Worm (Caenorhabditis elegans) whole organism, L4 larva: Measurements from ENCODE around the gene C45G9.9.

ENCODE experiments used
- F44E2.7 ChIP-seq: fragments of 200-800 bp; sonication (Bioruptor generic); IDR thresholded peaks from 2 replicates; pipeline ENCODE4 v2.1.2; 2022; ENCODE audit warnings: missing genetic modification characterization, missing compliant biosample characterization
- T20F7.1 ChIP-seq: fragments of 200-800 bp; sonication (Bioruptor generic); optimal IDR thresholded peaks from 2 replicates; lab custom pipeline; 2018; ENCODE audit warnings: mild to moderate bottlenecking, missing genetic modification characterization, missing compliant biosample characterization
- Y105C5A.15 ChIP-seq: fragments of 200-800 bp; sonication (Bioruptor generic); IDR thresholded peaks from 2 replicates; pipeline ENCODE4 v1.3.6; 2022; ENCODE audit warnings: missing genetic modification characterization, missing compliant biosample characterization
- Y48G9A.11 ChIP-seq: fragments of 200-800 bp; sonication (Bioruptor generic); IDR thresholded peaks from 2 replicates; pipeline ENCODE4 v1.3.6; 2022; ENCODE audit warnings: missing genetic modification reagents, missing genetic modification characterization, missing compliant biosample characterization
- aha-1 ChIP-seq: fragments of 150-350 bp; peaks from one replicate; lab custom pipeline; 2014; ENCODE audit warnings: missing biosample characterization, missing genetic modification characterization
- aly-2 ChIP-seq: sonication (generic microtip); optimal IDR thresholded peaks from 2 replicates; lab custom pipeline; 2018; ENCODE audit warnings: missing biosample characterization, missing genetic modification characterization
- attf-4 ChIP-seq: sonication (generic microtip); optimal IDR thresholded peaks from 3 replicates; lab custom pipeline; 2017; ENCODE audit warnings: missing biosample characterization, missing genetic modification characterization
- ceh-62 ChIP-seq: sonication (generic microtip); optimal IDR thresholded peaks from 2 replicates; lab custom pipeline; 2017; ENCODE audit warnings: missing biosample characterization, missing genetic modification characterization
- ces-1 ChIP-seq: fragments of 150-350 bp; sonication (generic microtip); optimal IDR thresholded peaks from 4 replicates; lab custom pipeline; 2014; ENCODE audit warnings: missing biosample characterization, missing genetic modification reagents, missing genetic modification characterization
- cey-2 ChIP-seq: sonication (generic microtip); optimal IDR thresholded peaks from 3 replicates; lab custom pipeline; 2017; ENCODE audit warnings: missing genetic modification characterization, mild to moderate bottlenecking, missing compliant biosample characterization, antibody characterized with exemption, borderline replicate concordance; ENCODE audit not compliant: insufficient read depth
- daf-16 ChIP-seq, 3 experiments: sonication (generic microtip); optimal IDR thresholded peaks; 2 replicates each; lab custom pipeline; 2016 to 2017; ENCODE audit warnings: missing genetic modification characterization in 3 of 3, missing genetic modification reagents in 3 of 3, mild to moderate bottlenecking in 2 of 3, missing compliant biosample characterization in 2 of 3, missing biosample characterization in 1 of 3, moderate library complexity in 1 of 3
- dmd-6 ChIP-seq: fragments of 200-800 bp; sonication (Bioruptor generic); IDR thresholded peaks from 2 replicates; pipeline ENCODE4 v1.3.6; 2022; ENCODE audit warnings: missing genetic modification reagents, missing genetic modification characterization, missing compliant biosample characterization
- dpl-1 ChIP-seq: fragments of 150-350 bp; optimal IDR thresholded peaks from 2 replicates; lab custom pipeline; 2014; ENCODE audit warnings: missing biosample characterization, missing genetic modification reagents, missing genetic modification characterization
- dve-1 ChIP-seq: sonication (generic microtip); optimal IDR thresholded peaks from 2 replicates; lab custom pipeline; 2017; ENCODE audit warnings: antibody characterized with exemption, mild to moderate bottlenecking, missing genetic modification characterization, missing compliant biosample characterization; ENCODE audit not compliant: insufficient read depth
- fkh-10 ChIP-seq: fragments of 150-350 bp; optimal IDR thresholded peaks from 2 replicates; lab custom pipeline; 2014; ENCODE audit warnings: missing biosample characterization, missing genetic modification reagents, missing genetic modification characterization
- gei-8 ChIP-seq: fragments of 200-800 bp; sonication (Bioruptor generic); optimal IDR thresholded peaks from 2 replicates; lab custom pipeline; 2018; ENCODE audit warnings: mild to moderate bottlenecking, missing genetic modification characterization, missing compliant biosample characterization
- hif-1 ChIP-seq, 2 experiments: sonication (generic microtip); optimal IDR thresholded peaks; 2 replicates each; lab custom pipeline; 2016 to 2017; ENCODE audit warnings: missing compliant biosample characterization in 2 of 2, missing genetic modification characterization in 2 of 2, missing genetic modification reagents in 2 of 2, missing genotype in 2 of 2, mild to moderate bottlenecking in 1 of 2
- hlh-11 ChIP-seq: fragments of 200-800 bp; sonication (Bioruptor generic); optimal IDR thresholded peaks from 2 replicates; lab custom pipeline; 2018; ENCODE audit warnings: mild to moderate bottlenecking, missing genetic modification characterization, missing compliant biosample characterization
- hlh-30 ChIP-seq: sonication (generic microtip); optimal IDR thresholded peaks from 2 replicates; lab custom pipeline; 2017; ENCODE audit warnings: antibody characterized with exemption, mild to moderate bottlenecking, missing genetic modification characterization, missing compliant biosample characterization; ENCODE audit not compliant: insufficient read depth
- jun-1 ChIP-seq: fragments of 150-350 bp; optimal IDR thresholded peaks from 2 replicates; lab custom pipeline; 2014; ENCODE audit warnings: missing biosample characterization, missing genetic modification reagents, missing genetic modification characterization
- lim-7 ChIP-seq: fragments of 200-800 bp; sonication (Bioruptor generic); IDR thresholded peaks from 2 replicates; pipeline ENCODE4 v1.3.6; 2022; ENCODE audit warnings: missing genetic modification characterization, missing compliant biosample characterization
- lsy-2 ChIP-seq, 2 experiments: fragments of 150-350 bp in 1 of 2; sonication (generic microtip) in 1 of 2; optimal IDR thresholded peaks; 2 replicates each; lab custom pipeline; 2014 to 2017; ENCODE audit warnings: missing biosample characterization in 2 of 2, missing genetic modification characterization in 2 of 2
- mdl-1 ChIP-seq, 2 experiments: fragments of 150-350 bp in 1 of 2; sonication (generic microtip) in 1 of 2; optimal IDR thresholded peaks; 2 replicates each; lab custom pipeline; 2014 to 2017; ENCODE audit warnings: missing biosample characterization in 2 of 2, missing genetic modification characterization in 2 of 2
- mep-1 ChIP-seq: fragments of 150-350 bp; sonication (generic microtip); optimal IDR thresholded peaks from 3 replicates; lab custom pipeline; 2014; ENCODE audit warnings: missing biosample characterization, missing genetic modification characterization
- mes-2 ChIP-seq: sonication (generic microtip); optimal IDR thresholded peaks from 2 replicates; lab custom pipeline; 2016; ENCODE audit warnings: missing genotype, mild to moderate bottlenecking, missing genetic modification characterization, missing compliant biosample characterization; ENCODE audit not compliant: poor library complexity, severe bottlenecking
- mxl-3 ChIP-seq: fragments of 200-800 bp; sonication (Bioruptor generic); optimal IDR thresholded peaks from 2 replicates; lab custom pipeline; 2018; ENCODE audit warnings: mild to moderate bottlenecking, missing genetic modification characterization, missing compliant biosample characterization
- nhr-102 ChIP-seq: sonication (generic microtip); optimal IDR thresholded peaks from 2 replicates; lab custom pipeline; 2016; ENCODE audit warnings: mild to moderate bottlenecking, missing genetic modification characterization, moderate library complexity, missing compliant biosample characterization
- nhr-28 ChIP-seq: fragments of 150-350 bp; optimal IDR thresholded peaks from 2 replicates; lab custom pipeline; 2014; ENCODE audit warnings: missing biosample characterization, missing genetic modification characterization
- nhr-6 ChIP-seq: fragments of 150-350 bp; optimal IDR thresholded peaks from 2 replicates; lab custom pipeline; 2014; ENCODE audit warnings: missing biosample characterization, missing genetic modification characterization
- nhr-77 ChIP-seq: fragments of 150-350 bp; optimal IDR thresholded peaks from 2 replicates; lab custom pipeline; 2014; ENCODE audit warnings: missing biosample characterization, missing genetic modification characterization
- pha-4 ChIP-seq, 2 experiments: fragments of 150-350 bp in 1 of 2; fragments of 200-800 bp in 1 of 2; sonication (Bioruptor generic) in 1 of 2; IDR thresholded peaks in 1 of 2; optimal IDR thresholded peaks in 1 of 2; 2 replicates each; pipeline versions ENCODE4 v1.3.6 to Lab custom; 2014 to 2022; ENCODE audit warnings: missing genetic modification characterization in 2 of 2, missing genetic modification reagents in 2 of 2, missing biosample characterization in 1 of 2, missing compliant biosample characterization in 1 of 2
- php-3 ChIP-seq: fragments of 200-800 bp; sonication (Bioruptor generic); IDR thresholded peaks from 2 replicates; pipeline ENCODE4 v1.3.6; 2022; ENCODE audit warnings: missing genetic modification reagents, missing genetic modification characterization, missing compliant biosample characterization
- pqm-1 ChIP-seq: sonication (generic microtip); optimal IDR thresholded peaks from 2 replicates; lab custom pipeline; 2017; ENCODE audit warnings: missing biosample characterization, missing genetic modification characterization
- rbr-2 ChIP-seq: sonication (generic microtip); optimal IDR thresholded peaks from 2 replicates; lab custom pipeline; 2016; ENCODE audit warnings: missing genotype, missing genetic modification characterization, missing compliant biosample characterization
- saeg-2 ChIP-seq: fragments of 200-800 bp; sonication (Bioruptor generic); IDR thresholded peaks from 2 replicates; pipeline ENCODE4 v1.3.6; 2022; ENCODE audit warnings: missing genetic modification reagents, missing genetic modification characterization, missing compliant biosample characterization
- set-16 ChIP-seq: fragments of 200-800 bp; sonication (Bioruptor generic); IDR thresholded peaks from 2 replicates; pipeline ENCODE4 v1.3.6; 2022; ENCODE audit warnings: missing genetic modification reagents, missing genetic modification characterization, missing compliant biosample characterization
- snpc-4 ChIP-seq: fragments of 150-350 bp; optimal IDR thresholded peaks from 2 replicates; lab custom pipeline; 2014; ENCODE audit warnings: missing biosample characterization, missing genetic modification characterization
- spr-1 ChIP-seq: sonication (generic microtip); optimal IDR thresholded peaks from 2 replicates; lab custom pipeline; 2016; ENCODE audit warnings: mild to moderate bottlenecking, missing genetic modification characterization, missing compliant biosample characterization
- tra-1 ChIP-seq: fragments of 200-800 bp; sonication (Bioruptor generic); IDR thresholded peaks from 2 replicates; pipeline ENCODE4 v1.3.6; 2022; ENCODE audit warnings: missing genetic modification reagents, missing genetic modification characterization, missing compliant biosample characterization
- unc-62 ChIP-seq, 3 experiments: fragments of 150-350 bp in 1 of 3; sonication (generic microtip); optimal IDR thresholded peaks in 2 of 3; peaks in 1 of 3; 1 replicate in 1 of 3; 2 replicates in 2 of 3; lab custom pipeline; 2014 to 2017; ENCODE audit warnings: missing biosample characterization in 3 of 3, missing genetic modification characterization in 3 of 3, missing genetic modification reagents in 3 of 3, missing genotype in 1 of 3
- vab-7 ChIP-seq: fragments of 200-800 bp; sonication (Bioruptor generic); IDR thresholded peaks from 2 replicates; pipeline ENCODE4 v1.3.6; 2022; ENCODE audit warnings: missing genetic modification reagents, missing genetic modification characterization, missing compliant biosample characterization
- zfp-3 ChIP-seq: fragments of 200-800 bp; sonication (Bioruptor generic); conservative IDR thresholded peaks from 2 replicates; pipeline ENCODE4 v1.3.6; 2022; ENCODE audit warnings: missing genetic modification reagents, missing genetic modification characterization, missing compliant biosample characterization

Gene C45G9.9

ce11 chrIII:5047175-5047574 is 8.4 kb downstream of the C45G9.9 start, which contains the start of gene txbp-3:
TSS of gene txbp-3 (minus strand) at chrIII:5047459.
- TF ChIP-seq lim-7 (GFP tag; lab: Robert Waterston, UW): no peak
- no peak for TF ChIP-seq php-3
- TF ChIP-seq cey-2 (tag; lab: Kevin White, UChicago): no peak
- peak; percentile 25 for TF ChIP-seq T20F7.1 (GFP tag; lab: Kevin White, UChicago)
- peak; percentile 71 for TF ChIP-seq mep-1 (tag; lab: Kevin White, UChicago)
- TF ChIP-seq nhr-6 (tag; lab: Kevin White, UChicago): peak; percentile 50
- TF ChIP-seq dve-1 (tag; lab: Kevin White, UChicago): peak; percentile 79
- TF ChIP-seq nhr-102 (tag; lab: Kevin White, UChicago): no peak
- TF ChIP-seq hif-1 (tag; optimal IDR thresholded peaks at IDR 0.05; lab: Kevin White, UChicago): peak in 1 of 2 experiments; percentile 33
- TF ChIP-seq tra-1: no peak
- TF ChIP-seq nhr-28 (tag; lab: Kevin White, UChicago): peak; percentile 77
- TF ChIP-seq gei-8 (GFP tag; lab: Kevin White, UChicago): no peak
- TF ChIP-seq Y105C5A.15 (GFP tag; lab: Robert Waterston, UW): no peak
- TF ChIP-seq vab-7 (GFP tag; lab: Robert Waterston, UW): no peak
- TF ChIP-seq mes-2 (tag; lab: Kevin White, UChicago): peak; percentile 83
- TF ChIP-seq nhr-77 (tag; lab: Kevin White, UChicago): peak; percentile 42
- TF ChIP-seq aha-1 (tag; lab: Kevin White, UChicago): no peak
- TF ChIP-seq daf-16 (GFP tag; optimal IDR thresholded peaks at IDR 0.05; lab: Kevin White, UChicago): no peak
- TF ChIP-seq daf-16 (tag; optimal IDR thresholded peaks at IDR 0.05; lab: Kevin White, UChicago): peak; percentile 24
- no peak for TF ChIP-seq Y48G9A.11
- TF ChIP-seq saeg-2 (GFP tag; lab: Robert Waterston, UW): no peak
- TF ChIP-seq pqm-1: peak; percentile 85
- peak; percentile 58 for TF ChIP-seq hlh-30 (tag; lab: Kevin White, UChicago)
- TF ChIP-seq pha-4 (GFP tag; IDR thresholded peaks at IDR 0.05; lab: Robert Waterston, UW): no peak
- peak; percentile 76 for TF ChIP-seq pha-4 (tag; optimal IDR thresholded peaks at IDR 0.05; lab: Kevin White, UChicago)
- TF ChIP-seq dmd-6: peak; percentile 57; the same call in 1 of the 2 replicates
- peak; percentile 80 for TF ChIP-seq mxl-3 (GFP tag; lab: Kevin White, UChicago)
- no peak for TF ChIP-seq zfp-3 (GFP tag; lab: Robert Waterston, UW)
- peak; percentile 37 for TF ChIP-seq fkh-10
- no peak for TF ChIP-seq attf-4 (tag; lab: Kevin White, UChicago)
- peak in 1 of 2 experiments; percentile 20 for TF ChIP-seq unc-62 (GFP tag; optimal IDR thresholded peaks at IDR 0.05 in 1 of 2; lab: Kevin White, UChicago)
- TF ChIP-seq unc-62 (tag; optimal IDR thresholded peaks at IDR 0.05; lab: Kevin White, UChicago): no peak
- TF ChIP-seq rbr-2: peak; percentile 1
- no peak for TF ChIP-seq set-16 (GFP tag; lab: Robert Waterston, UW)
- peak; percentile 54 for TF ChIP-seq dpl-1
- TF ChIP-seq mdl-1 (tag; optimal IDR thresholded peaks at IDR 0.05; lab: Kevin White, UChicago): peak in 1 of 2 experiments; percentile 5
- peak; percentile 12 for TF ChIP-seq ces-1 (GFP tag; lab: Kevin White, UChicago)
- no peak for TF ChIP-seq snpc-4 (tag; lab: Kevin White, UChicago)
- no peak for TF ChIP-seq aly-2 (tag; lab: Kevin White, UChicago)
- peak in 1 of 2 experiments; percentile 59 for TF ChIP-seq lsy-2 (tag; optimal IDR thresholded peaks at IDR 0.05; lab: Kevin White, UChicago)

ce11 chrIII:5044709-5045108 is 10.9 kb downstream of the C45G9.9 start, which contains the start of gene C45G9.14:
TSS of gene C45G9.14 (plus strand) at chrIII:5045009.
- TF ChIP-seq hlh-11 (tag; lab: Kevin White, UChicago) (no peak), F44E2.7 (GFP tag; lab: Robert Waterston, UW) (no peak), spr-1 (tag; lab: Kevin White, UChicago) (no peak), jun-1 (tag; lab: Kevin White, UChicago) (no peak), set-16 (GFP tag; lab: Robert Waterston, UW) (no peak), ceh-62 (tag; lab: Kevin White, UChicago) (no peak), T20F7.1 (GFP tag; lab: Kevin White, UChicago) (no peak), dve-1 (tag; lab: Kevin White, UChicago) (no peak)
